Fruit fly (Drosophila melanogaster): ENCODE measurements around the gene CG44532.

- TF ChIP-seq bab1 (GFP tag; optimal IDR thresholded peaks at IDR 0.05) (no peak), pad (GFP tag; optimal IDR thresholded peaks at IDR 0.05) (peak; percentile 35), Clk (GFP tag; optimal IDR thresholded peaks at IDR 0.05) (peak; percentile 6), CG7045 (GFP tag; optimal IDR thresholded peaks at IDR 0.05) (peak; percentile 49)
Measured at dm6 chrX:9141219-9141618, 20.7 kb upstream of the CG44532 start.

Measured in whole organism, adult.